Fruit fly (Drosophila melanogaster) whole organism, prepupa: Measurements from ENCODE around the gene CG12012.

Experiments used
- Blimp-1 ChIP-seq: fragments of 200-800 bp; sonication (Bioruptor generic); optimal IDR thresholded peaks from 3 replicates; lab custom pipeline; 2017; ENCODE audit warnings: missing biosample characterization, missing genetic modification characterization, mild to moderate bottlenecking, moderate library complexity, missing genetic modification reagents
- CG11294 ChIP-seq: fragments of 200-800 bp; sonication (Bioruptor generic); IDR thresholded peaks from 2 replicates; pipeline ENCODE4 v1.3.6; 2022; ENCODE audit warnings: missing biosample characterization, missing genetic modification characterization
- CG11762 ChIP-seq: fragments of 200-800 bp; sonication (Bioruptor generic); optimal IDR thresholded peaks from 3 replicates; lab custom pipeline; 2016; ENCODE audit warnings: missing biosample characterization, missing genetic modification characterization; ENCODE audit not compliant: insufficient read depth
- CG11902 ChIP-seq: fragments of 200-800 bp; sonication (Bioruptor generic); optimal IDR thresholded peaks from 3 replicates; lab custom pipeline; 2016; ENCODE audit warnings: missing biosample characterization, missing genetic modification characterization
- CG1621 ChIP-seq: fragments of 200-800 bp; sonication (Bioruptor generic); optimal IDR thresholded peaks from 3 replicates; lab custom pipeline; 2018; ENCODE audit warnings: missing biosample characterization, mild to moderate bottlenecking, missing genetic modification characterization
- CG3032 ChIP-seq: fragments of 200-800 bp; optimal IDR thresholded peaks from 2 replicates; lab custom pipeline; 2019; ENCODE audit warnings: missing biosample characterization, mild to moderate bottlenecking, missing genetic modification characterization, moderate library complexity
- CG31627 ChIP-seq: fragments of 200-800 bp; sonication (Bioruptor generic); optimal IDR thresholded peaks from 3 replicates; lab custom pipeline; 2016; ENCODE audit warnings: missing biosample characterization, missing genetic modification characterization
- CG32006 ChIP-seq: fragments of 200-800 bp; sonication (Bioruptor generic); optimal IDR thresholded peaks from 3 replicates; lab custom pipeline; 2017; ENCODE audit warnings: missing biosample characterization, mild to moderate bottlenecking, missing genetic modification characterization
- CG34406 ChIP-seq: fragments of 200-800 bp; sonication (Bioruptor generic); optimal IDR thresholded peaks from 3 replicates; lab custom pipeline; 2016; ENCODE audit warnings: missing biosample characterization, missing genetic modification characterization
- CG3919 ChIP-seq: fragments of 200-800 bp; sonication (Bioruptor generic); optimal IDR thresholded peaks from 3 replicates; lab custom pipeline; 2016; ENCODE audit warnings: missing biosample characterization, missing genetic modification characterization
- CG4318 ChIP-seq: fragments of 200-800 bp; sonication (Bioruptor generic); optimal IDR thresholded peaks from 3 replicates; lab custom pipeline; 2017; ENCODE audit warnings: missing biosample characterization, mild to moderate bottlenecking, missing genetic modification characterization
- CG6163 ChIP-seq: fragments of 200-800 bp; sonication (Bioruptor generic); IDR thresholded peaks from 3 replicates; pipeline ENCODE4 v1.3.6; 2022; ENCODE audit warnings: missing biosample characterization, missing genetic modification characterization
- CG6276 ChIP-seq: fragments of 200-800 bp; sonication (Bioruptor generic); optimal IDR thresholded peaks from 2 replicates; lab custom pipeline; 2017; ENCODE audit warnings: missing biosample characterization, mild to moderate bottlenecking, missing genetic modification characterization
- CG6792 ChIP-seq: fragments of 200-800 bp; sonication (Bioruptor generic); optimal IDR thresholded peaks from 3 replicates; lab custom pipeline; 2016; ENCODE audit warnings: missing biosample characterization, missing genetic modification characterization
- CG6854 ChIP-seq: fragments of 200-800 bp; sonication (Bioruptor generic); optimal IDR thresholded peaks from 2 replicates; lab custom pipeline; 2017; ENCODE audit warnings: missing biosample characterization, mild to moderate bottlenecking, missing genetic modification characterization
- CG7368 ChIP-seq: fragments of 200-800 bp; sonication (Bioruptor generic); optimal IDR thresholded peaks from 3 replicates; lab custom pipeline; 2016; ENCODE audit warnings: missing biosample characterization, missing genetic modification characterization
- CG8119 ChIP-seq: fragments of 200-800 bp; sonication (Bioruptor generic); IDR thresholded peaks from 3 replicates; pipeline ENCODE4 v1.3.6; 2022; ENCODE audit warnings: missing biosample characterization, missing genetic modification characterization
- CG8319 ChIP-seq: fragments of 200-800 bp; sonication (Bioruptor generic); optimal IDR thresholded peaks from 3 replicates; lab custom pipeline; 2016; ENCODE audit warnings: missing biosample characterization, missing genetic modification characterization
- CG8632 ChIP-seq: fragments of 200-800 bp; sonication (Bioruptor generic); optimal IDR thresholded peaks from 3 replicates; lab custom pipeline; 2016; ENCODE audit warnings: missing biosample characterization, missing genetic modification characterization
- CG9139 ChIP-seq: fragments of 200-800 bp; sonication (Bioruptor generic); optimal IDR thresholded peaks from 3 replicates; lab custom pipeline; 2017; ENCODE audit warnings: missing biosample characterization, mild to moderate bottlenecking, missing genetic modification characterization
- Eip78C ChIP-seq: fragments of 200-800 bp; sonication (Bioruptor generic); peaks from one replicate; lab custom pipeline; 2016; ENCODE audit warnings: missing biosample characterization, missing genetic modification characterization
- Eip93F ChIP-seq: fragments of 200-800 bp; sonication (Bioruptor generic); optimal IDR thresholded peaks from 2 replicates; lab custom pipeline; 2016; ENCODE audit warnings: missing biosample characterization, mild to moderate bottlenecking, missing genetic modification characterization
- Ets21C ChIP-seq: fragments of 200-800 bp; sonication (Bioruptor generic); optimal IDR thresholded peaks from 3 replicates; lab custom pipeline; 2016; ENCODE audit warnings: missing biosample characterization, missing genetic modification characterization
- Ets96B ChIP-seq: fragments of 200-800 bp; optimal IDR thresholded peaks from 2 replicates; lab custom pipeline; 2019; ENCODE audit warnings: missing biosample characterization, mild to moderate bottlenecking, missing genetic modification characterization, moderate library complexity
- Gug ChIP-seq: fragments of 200-800 bp; sonication (Bioruptor generic); IDR thresholded peaks from 2 replicates; pipeline ENCODE4 v1.3.6; 2022; ENCODE audit warnings: missing biosample characterization, missing genetic modification characterization
- Hr38 ChIP-seq: sonication (Bioruptor generic); optimal IDR thresholded peaks from 2 replicates; lab custom pipeline; 2016; ENCODE audit warnings: missing biosample characterization, missing genetic modification characterization
- Hr39 ChIP-seq: fragments of 200-800 bp; sonication (Bioruptor generic); optimal IDR thresholded peaks from 2 replicates; lab custom pipeline; 2016; ENCODE audit warnings: missing biosample characterization, missing genetic modification characterization
- Hr4 ChIP-seq: fragments of 200-800 bp; sonication (Bioruptor generic); optimal IDR thresholded peaks from 3 replicates; lab custom pipeline; 2016; ENCODE audit warnings: missing biosample characterization, missing genetic modification characterization
- Met ChIP-seq: fragments of 200-800 bp; sonication (Bioruptor generic); optimal IDR thresholded peaks from 3 replicates; lab custom pipeline; 2016; ENCODE audit warnings: missing biosample characterization, missing genetic modification characterization
- OdsH ChIP-seq: fragments of 200-800 bp; sonication (Bioruptor generic); optimal IDR thresholded peaks from 3 replicates; lab custom pipeline; 2016; ENCODE audit warnings: missing biosample characterization, missing genetic modification characterization
- Smox ChIP-seq: fragments of 200-800 bp; sonication (Bioruptor generic); optimal IDR thresholded peaks from 3 replicates; lab custom pipeline; 2016; ENCODE audit warnings: missing biosample characterization, missing genetic modification characterization
- Sox102F ChIP-seq: fragments of 200-800 bp; sonication (Bioruptor generic); optimal IDR thresholded peaks from 2 replicates; lab custom pipeline; 2016; ENCODE audit warnings: missing biosample characterization, mild to moderate bottlenecking, missing genetic modification characterization
- Sox14 ChIP-seq: fragments of 200-800 bp; sonication (Bioruptor generic); optimal IDR thresholded peaks from 3 replicates; lab custom pipeline; 2016; ENCODE audit warnings: missing biosample characterization, missing genetic modification characterization
- Sox15 ChIP-seq: fragments of 200-800 bp; sonication (Bioruptor generic); optimal IDR thresholded peaks from 3 replicates; lab custom pipeline; 2016; ENCODE audit warnings: missing biosample characterization, missing genetic modification characterization
- achi ChIP-seq: fragments of 200-800 bp; sonication (Bioruptor generic); optimal IDR thresholded peaks from 3 replicates; lab custom pipeline; 2016; ENCODE audit warnings: missing biosample characterization, missing genetic modification characterization
- cyc ChIP-seq: fragments of 200-800 bp; sonication (Bioruptor generic); optimal IDR thresholded peaks from 3 replicates; lab custom pipeline; 2016; ENCODE audit warnings: missing biosample characterization, missing genetic modification characterization
- dac ChIP-seq: fragments of 200-800 bp; sonication (Bioruptor generic); optimal IDR thresholded peaks from 2 replicates; lab custom pipeline; 2017; ENCODE audit warnings: missing biosample characterization, mild to moderate bottlenecking, missing genetic modification characterization
- eg ChIP-seq: fragments of 200-800 bp; sonication (Bioruptor generic); IDR thresholded peaks from 3 replicates; pipeline ENCODE4 v1.3.6; 2022; ENCODE audit warnings: missing biosample characterization, missing genetic modification characterization
- esn ChIP-seq: fragments of 200-800 bp; sonication (Bioruptor generic); optimal IDR thresholded peaks from 2 replicates; lab custom pipeline; 2016; ENCODE audit warnings: missing biosample characterization, mild to moderate bottlenecking, missing genetic modification characterization, moderate library complexity
- fd59A ChIP-seq: fragments of 200-800 bp; sonication (Bioruptor generic); optimal IDR thresholded peaks from 2 replicates; lab custom pipeline; 2017; ENCODE audit warnings: missing biosample characterization, mild to moderate bottlenecking, missing genetic modification characterization, missing genetic modification reagents
- fd85E ChIP-seq: fragments of 200-800 bp; sonication (Bioruptor generic); optimal IDR thresholded peaks from 3 replicates; lab custom pipeline; 2016; ENCODE audit warnings: missing biosample characterization, missing genetic modification characterization
- fkh ChIP-seq: fragments of 200-800 bp; sonication (Bioruptor generic); optimal IDR thresholded peaks from 3 replicates; lab custom pipeline; 2017; ENCODE audit warnings: missing biosample characterization, mild to moderate bottlenecking, missing genetic modification characterization, moderate library complexity
- lz ChIP-seq: fragments of 200-800 bp; sonication (Bioruptor generic); optimal IDR thresholded peaks from 3 replicates; lab custom pipeline; 2016; ENCODE audit warnings: missing biosample characterization, missing genetic modification characterization
- net ChIP-seq: fragments of 200-800 bp; sonication (Bioruptor generic); optimal IDR thresholded peaks from 3 replicates; lab custom pipeline; 2016; ENCODE audit warnings: missing biosample characterization, missing genetic modification characterization
- salr ChIP-seq, 2 experiments: fragments of 200-800 bp; sonication (Bioruptor generic); optimal IDR thresholded peaks; 3 replicates each; lab custom pipeline; 2016 to 2018; ENCODE audit warnings: missing biosample characterization in 2 of 2, missing genetic modification characterization in 2 of 2, mild to moderate bottlenecking in 1 of 2
- spab ChIP-seq: fragments of 200-800 bp; sonication (Bioruptor generic); optimal IDR thresholded peaks from 2 replicates; lab custom pipeline; 2017; ENCODE audit warnings: missing biosample characterization, mild to moderate bottlenecking, missing genetic modification characterization, missing genetic modification reagents
- svp ChIP-seq: fragments of 200-800 bp; sonication (Bioruptor generic); peaks from one replicate; lab custom pipeline; 2016; ENCODE audit warnings: missing biosample characterization, missing genetic modification characterization
- topi ChIP-seq: fragments of 200-800 bp; sonication (Bioruptor generic); optimal IDR thresholded peaks from 3 replicates; lab custom pipeline; 2016; ENCODE audit warnings: missing biosample characterization, missing genetic modification characterization
- vri ChIP-seq: fragments of 200-800 bp; sonication (Bioruptor generic); optimal IDR thresholded peaks from 3 replicates; lab custom pipeline; 2016; ENCODE audit warnings: missing biosample characterization, mild to moderate bottlenecking, missing genetic modification characterization

The CG12012 gene

dm6 chr3L:3420237-3420643 lies 43.7 kb downstream of the CG12012 start (continued):
- TF ChIP-seq CG6854 = peak; percentile 5
- TF ChIP-seq CG11902 (GFP tag; lab: Kevin White, UChicago) = no peak
- TF ChIP-seq CG32006 (GFP tag; lab: Kevin White, UChicago) = no peak

dm6 chr3L:3420674-3421073 lies 44.1 kb downstream of the CG12012 start:
- TF ChIP-seq Eip93F (GFP tag; lab: Kevin White, UChicago) (no peak), svp (GFP tag; lab: Kevin White, UChicago) (peak; percentile 50)

dm6 chr3L:3423006-3423405 lies 46.4 kb downstream of the CG12012 start:
- no peak for TF ChIP-seq spab
- TF ChIP-seq fd85E = no peak
- TF ChIP-seq Sox15 = no peak
- no peak for TF ChIP-seq CG11294 (GFP tag; lab: Robert Waterston, UW)
- no peak for TF ChIP-seq CG8632 (GFP tag; lab: Kevin White, UChicago)
- TF ChIP-seq CG11902 (GFP tag; lab: Kevin White, UChicago) = no peak
- TF ChIP-seq Ets21C (GFP tag; lab: Kevin White, UChicago) = peak; percentile 19
- no peak for TF ChIP-seq Blimp-1
- TF ChIP-seq CG4318 (GFP tag; lab: Kevin White, UChicago) = no peak
- peak; percentile 58 for TF ChIP-seq Eip78C (GFP tag; lab: Kevin White, UChicago)
- no peak for TF ChIP-seq CG6276 (GFP tag; lab: Kevin White, UChicago)
- no peak for TF ChIP-seq Ets96B (tag; lab: Kevin White, UChicago)
- no peak for TF ChIP-seq CG6163 (GFP tag; lab: Robert Waterston, UW)
- no peak for TF ChIP-seq eg (GFP tag; lab: Robert Waterston, UW)
- peak; percentile 40 for TF ChIP-seq vri
- no peak for TF ChIP-seq OdsH
- no peak for TF ChIP-seq dac (GFP tag; lab: Kevin White, UChicago)
- peak; percentile 74 for TF ChIP-seq esn
- no peak for TF ChIP-seq CG3919 (GFP tag; lab: Kevin White, UChicago)
- TF ChIP-seq CG6854 = no peak
- no peak for TF ChIP-seq achi
- no peak for TF ChIP-seq Hr38 (GFP tag; lab: Kevin White, UChicago)
- peak; percentile 12 for TF ChIP-seq CG34406 (GFP tag; lab: Kevin White, UChicago)
- TF ChIP-seq fkh (GFP tag; lab: Kevin White, UChicago) = no peak
- TF ChIP-seq CG7368 = no peak
- TF ChIP-seq CG6792 = peak; percentile 13
- TF ChIP-seq lz (GFP tag; lab: Kevin White, UChicago) = peak; percentile 45
- no peak for TF ChIP-seq Hr4 (GFP tag; lab: Kevin White, UChicago)
- TF ChIP-seq salr (GFP tag; optimal IDR thresholded peaks at IDR 0.05; lab: Kevin White, UChicago) = no peak
- TF ChIP-seq svp (GFP tag; lab: Kevin White, UChicago) = peak; percentile 85
- TF ChIP-seq net (GFP tag; lab: Kevin White, UChicago) = no peak
- no peak for TF ChIP-seq CG1621 (tag; lab: Kevin White, UChicago)
- TF ChIP-seq CG3032 (tag; lab: Kevin White, UChicago) = no peak
- peak; percentile 40 for TF ChIP-seq cyc (GFP tag; lab: Kevin White, UChicago)
- TF ChIP-seq CG31627 (GFP tag; lab: Kevin White, UChicago) = peak; percentile 51
- TF ChIP-seq Sox102F (GFP tag; lab: Kevin White, UChicago) = peak; percentile 58
- no peak for TF ChIP-seq CG8319 (GFP tag; lab: Kevin White, UChicago)
- TF ChIP-seq Sox14 (GFP tag; lab: Kevin White, UChicago) = no peak
- TF ChIP-seq CG8119 (GFP tag; lab: Robert Waterston, UW) = no peak
- TF ChIP-seq CG9139 (GFP tag; lab: Kevin White, UChicago) = no peak
- TF ChIP-seq Met = peak; percentile 68
- TF ChIP-seq CG11762 (GFP tag; lab: Kevin White, UChicago) = no peak
- no peak for TF ChIP-seq fd59A (GFP tag; lab: Kevin White, UChicago)
- TF ChIP-seq Hr39 (GFP tag; lab: Kevin White, UChicago) = peak; percentile 43
- no peak for TF ChIP-seq Gug (GFP tag; lab: Robert Waterston, UW)
- no peak for TF ChIP-seq CG32006 (GFP tag; lab: Kevin White, UChicago)
- peak; percentile 69 for TF ChIP-seq Smox (GFP tag; lab: Kevin White, UChicago)
- TF ChIP-seq Eip93F (GFP tag; lab: Kevin White, UChicago) = no peak
- TF ChIP-seq topi (GFP tag; lab: Kevin White, UChicago) = peak; percentile 56
